Fruit fly (Drosophila melanogaster) whole organism, pupa: Measurements from ENCODE around the gene aus.

Experiments
- CG10348 ChIP-seq: fragments of 200-800 bp; sonication (Bioruptor generic); IDR thresholded peaks from 2 replicates; pipeline ENCODE4 v1.3.6; 2022; ENCODE audit warnings: missing biosample characterization, missing genetic modification characterization
- CG12605 ChIP-seq: fragments of 200-800 bp; sonication (Bioruptor generic); IDR thresholded peaks from 2 replicates; pipeline ENCODE4 v1.3.6; 2022; ENCODE audit warnings: missing biosample characterization, missing genetic modification characterization
- CG13204 ChIP-seq: fragments of 200-800 bp; sonication (Bioruptor generic); optimal IDR thresholded peaks from 2 replicates; lab custom pipeline; 2018; ENCODE audit warnings: missing biosample characterization, mild to moderate bottlenecking, missing genetic modification characterization, moderate library complexity
- CG14655 ChIP-seq: fragments of 200-800 bp; sonication (Bioruptor generic); optimal IDR thresholded peaks from 3 replicates; lab custom pipeline; 2017; ENCODE audit warnings: mild to moderate bottlenecking, missing biosample characterization, missing genetic modification reagents, missing genetic modification characterization
- CG15710 ChIP-seq: fragments of 200-800 bp; sonication (Bioruptor generic); optimal IDR thresholded peaks from 2 replicates; lab custom pipeline; 2018; ENCODE audit warnings: missing biosample characterization, mild to moderate bottlenecking, missing genetic modification characterization, moderate library complexity
- CG17806 ChIP-seq: fragments of 200-800 bp; sonication (Bioruptor generic); optimal IDR thresholded peaks from 2 replicates; lab custom pipeline; 2018; ENCODE audit warnings: missing biosample characterization, mild to moderate bottlenecking, missing genetic modification characterization, moderate library complexity
- CG32121 ChIP-seq: fragments of 200-800 bp; sonication (Bioruptor generic); IDR thresholded peaks from 2 replicates; pipeline ENCODE4 v1.3.6; 2022; ENCODE audit warnings: missing biosample characterization, missing genetic modification characterization
- CG34367 ChIP-seq: fragments of 200-800 bp; sonication (Bioruptor generic); optimal IDR thresholded peaks from 2 replicates; lab custom pipeline; 2018; ENCODE audit warnings: missing biosample characterization, mild to moderate bottlenecking, missing genetic modification characterization
- CG4496 ChIP-seq: fragments of 200-800 bp; sonication (Bioruptor generic); IDR thresholded peaks from 3 replicates; pipeline ENCODE4 v1.3.6; 2022; ENCODE audit warnings: missing biosample characterization, missing genetic modification characterization
- CG8159 ChIP-seq: fragments of 200-800 bp; sonication (Bioruptor generic); optimal IDR thresholded peaks from 3 replicates; lab custom pipeline; 2018; ENCODE audit warnings: missing biosample characterization, mild to moderate bottlenecking, missing genetic modification characterization, moderate library complexity
- CG8301 ChIP-seq: fragments of 200-800 bp; sonication (Bioruptor generic); optimal IDR thresholded peaks from 2 replicates; lab custom pipeline; 2018; ENCODE audit warnings: missing biosample characterization, mild to moderate bottlenecking, missing genetic modification characterization
- CG9948 ChIP-seq: fragments of 200-800 bp; sonication (Bioruptor generic); optimal IDR thresholded peaks from 2 replicates; lab custom pipeline; 2018; ENCODE audit warnings: missing biosample characterization, mild to moderate bottlenecking, missing genetic modification characterization, moderate library complexity
- D1 ChIP-seq: fragments of 200-800 bp; sonication (Bioruptor generic); optimal IDR thresholded peaks from 2 replicates; lab custom pipeline; 2018; ENCODE audit warnings: missing biosample characterization, mild to moderate bottlenecking, missing genetic modification characterization, moderate library complexity
- EcR ChIP-seq: fragments of 200-800 bp; sonication (Bioruptor generic); optimal IDR thresholded peaks from 3 replicates; lab custom pipeline; 2019; ENCODE audit warnings: missing biosample characterization, missing genetic modification characterization, mild to moderate bottlenecking, moderate library complexity, missing genetic modification reagents
- Ets98B ChIP-seq: fragments of 200-800 bp; sonication (Bioruptor generic); IDR thresholded peaks from 2 replicates; pipeline ENCODE4 v1.3.6; 2022; ENCODE audit warnings: missing biosample characterization, missing genetic modification characterization
- Pif1A ChIP-seq: fragments of 200-800 bp; sonication (Bioruptor generic); optimal IDR thresholded peaks from 3 replicates; lab custom pipeline; 2016; ENCODE audit warnings: missing biosample characterization, missing genetic modification characterization
- Pif1B ChIP-seq: fragments of 200-800 bp; sonication (Bioruptor generic); optimal IDR thresholded peaks from 3 replicates; lab custom pipeline; 2016; ENCODE audit warnings: missing biosample characterization, missing genetic modification characterization
- Snoo ChIP-seq: fragments of 200-800 bp; sonication (Bioruptor generic); optimal IDR thresholded peaks from 3 replicates; lab custom pipeline; 2017; ENCODE audit warnings: missing biosample characterization, mild to moderate bottlenecking, missing genetic modification characterization, inconsistent platforms
- fd96Ca ChIP-seq: fragments of 200-800 bp; sonication (Bioruptor generic); IDR thresholded peaks from 3 replicates; pipeline ENCODE4 v1.3.6; 2022; ENCODE audit warnings: missing biosample characterization, missing genetic modification characterization
- gl ChIP-seq: fragments of 200-800 bp; sonication (Bioruptor generic); optimal IDR thresholded peaks from 2 replicates; lab custom pipeline; 2018; ENCODE audit warnings: missing biosample characterization, mild to moderate bottlenecking, missing genetic modification characterization
- rn ChIP-seq: fragments of 200-800 bp; sonication (Bioruptor generic); IDR thresholded peaks from 2 replicates; pipeline ENCODE4 v1.3.6; 2022; ENCODE audit warnings: missing biosample characterization, missing genetic modification characterization

aus gene

DNA sequence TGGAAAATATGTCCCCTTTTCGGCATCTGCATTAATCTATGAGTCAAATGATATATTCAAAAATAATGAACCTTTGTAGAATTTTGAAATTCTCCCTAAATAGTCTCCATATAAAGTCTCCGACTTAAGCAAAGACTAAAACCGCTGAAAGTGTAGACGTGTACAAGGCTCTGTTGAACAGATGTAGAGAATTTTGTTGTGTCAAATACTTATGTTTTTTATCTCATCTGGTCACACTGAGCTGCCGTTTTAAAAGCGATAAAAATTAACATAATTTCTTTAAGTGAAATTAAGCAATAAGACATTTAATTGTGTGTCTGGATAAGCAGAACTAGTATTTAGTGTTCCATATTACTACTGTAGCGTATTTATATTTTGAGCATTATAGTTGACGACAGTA, 36.7 kb upstream of the aus start:
- TF ChIP-seq CG10348 (GFP tag; lab: Robert Waterston, UW) (no peak), EcR (no peak), CG15710 (tag; lab: Kevin White, UChicago) (no peak), Pif1A (GFP tag; lab: Kevin White, UChicago) (no peak), CG8301 (tag; lab: Kevin White, UChicago) (no peak), CG32121 (no peak), CG14655 (GFP tag; lab: Kevin White, UChicago) (no peak), Pif1B (GFP tag; lab: Kevin White, UChicago) (no peak), CG17806 (tag; lab: Kevin White, UChicago) (no peak), fd96Ca (GFP tag; lab: Robert Waterston, UW) (no peak), Ets98B (GFP tag; lab: Robert Waterston, UW) (no peak), CG34367 (tag; lab: Kevin White, UChicago) (no peak), CG8159 (tag; lab: Kevin White, UChicago) (no peak), Snoo (tag; lab: Kevin White, UChicago) (no peak)

DNA sequence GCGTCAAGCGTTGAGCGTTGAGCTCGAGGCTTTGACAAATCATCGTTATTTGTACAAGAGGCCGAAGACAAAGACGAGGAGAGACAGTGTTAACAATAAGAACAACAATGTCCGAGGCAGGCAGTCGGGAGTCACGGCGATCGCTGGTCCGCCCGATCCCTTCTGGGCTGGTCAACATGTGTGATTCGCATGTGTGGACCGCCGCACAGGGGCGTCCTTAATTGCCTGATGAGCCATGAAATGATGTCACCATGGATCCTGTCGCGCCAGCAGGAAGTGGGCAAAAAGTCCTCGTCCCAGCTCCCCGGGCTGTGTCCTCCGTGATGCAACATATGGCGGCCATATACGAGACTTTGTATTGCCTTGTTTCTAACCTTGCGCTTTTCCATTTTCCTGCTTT, 30.5 kb upstream of the aus start:
- TF ChIP-seq CG17806 (tag; lab: Kevin White, UChicago) = no peak
- TF ChIP-seq D1 (tag; lab: Kevin White, UChicago) = no peak
- TF ChIP-seq CG32121 = no peak
- no peak for TF ChIP-seq CG34367 (tag; lab: Kevin White, UChicago)
- no peak for TF ChIP-seq Pif1B (GFP tag; lab: Kevin White, UChicago)
- no peak for TF ChIP-seq fd96Ca (GFP tag; lab: Robert Waterston, UW)
- TF ChIP-seq gl (tag; lab: Kevin White, UChicago) = no peak
- no peak for TF ChIP-seq CG10348 (GFP tag; lab: Robert Waterston, UW)
- TF ChIP-seq CG8159 (tag; lab: Kevin White, UChicago) = no peak
- no peak for TF ChIP-seq Snoo (tag; lab: Kevin White, UChicago)
- no peak for TF ChIP-seq CG4496 (GFP tag; lab: Robert Waterston, UW)
- no peak for TF ChIP-seq CG9948 (tag; lab: Kevin White, UChicago)
- no peak for TF ChIP-seq CG14655 (GFP tag; lab: Kevin White, UChicago)
- TF ChIP-seq CG13204 (GFP tag; lab: Kevin White, UChicago) = no peak
- TF ChIP-seq, all 21 proteins: peak for 0

DNA sequence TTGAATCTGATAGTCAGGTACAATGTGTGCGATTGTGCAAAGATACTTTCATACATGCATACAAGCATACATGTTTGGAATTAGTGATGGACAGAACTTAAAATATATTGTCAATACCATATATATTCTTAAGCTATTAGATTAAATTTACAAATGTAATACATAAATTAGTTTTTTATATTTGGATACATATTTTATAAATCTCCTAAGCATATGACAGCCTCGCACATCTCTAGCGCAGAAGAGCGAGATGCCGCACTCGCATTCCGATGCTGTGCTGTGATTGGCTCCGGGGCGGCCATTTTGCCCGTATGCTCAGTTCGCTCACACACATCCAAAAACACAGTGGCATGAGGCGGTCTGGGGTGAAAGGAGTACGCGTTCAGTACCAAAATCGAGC, 29.2 kb upstream of the aus start, which contains the start of gene tin:
tin (plus strand) TSS at position 383 of the 400 bp plus-strand sequence.
- TF ChIP-seq CG13204 (GFP tag; lab: Kevin White, UChicago) (peak; percentile 77), CG14655 (GFP tag; lab: Kevin White, UChicago) (peak; percentile 95), Pif1A (GFP tag; lab: Kevin White, UChicago) (peak; percentile 91), CG34367 (tag; lab: Kevin White, UChicago) (peak; percentile 93), CG12605 (GFP tag; lab: Robert Waterston, UW) (peak; percentile 97), CG4496 (GFP tag; lab: Robert Waterston, UW) (peak; percentile 98), CG8301 (tag; lab: Kevin White, UChicago) (peak; percentile 94), Snoo (tag; lab: Kevin White, UChicago) (peak; percentile 94), CG8159 (tag; lab: Kevin White, UChicago) (peak; percentile 91), fd96Ca (GFP tag; lab: Robert Waterston, UW) (peak; percentile 96; the same call in 2 of the 3 replicates), CG17806 (tag; lab: Kevin White, UChicago) (peak; percentile 92), CG32121 (peak; percentile 96), CG10348 (GFP tag; lab: Robert Waterston, UW) (peak; percentile 40; the same call in 1 of the 2 replicates), gl (tag; lab: Kevin White, UChicago) (peak; percentile 83), D1 (tag; lab: Kevin White, UChicago) (peak; percentile 88), CG9948 (tag; lab: Kevin White, UChicago) (peak; percentile 89), CG15710 (tag; lab: Kevin White, UChicago) (peak; percentile 94), Ets98B (GFP tag; lab: Robert Waterston, UW) (peak; percentile 98), EcR (no peak), rn (GFP tag; lab: Robert Waterston, UW) (peak; percentile 85), Pif1B (GFP tag; lab: Kevin White, UChicago) (peak; percentile 96)

DNA sequence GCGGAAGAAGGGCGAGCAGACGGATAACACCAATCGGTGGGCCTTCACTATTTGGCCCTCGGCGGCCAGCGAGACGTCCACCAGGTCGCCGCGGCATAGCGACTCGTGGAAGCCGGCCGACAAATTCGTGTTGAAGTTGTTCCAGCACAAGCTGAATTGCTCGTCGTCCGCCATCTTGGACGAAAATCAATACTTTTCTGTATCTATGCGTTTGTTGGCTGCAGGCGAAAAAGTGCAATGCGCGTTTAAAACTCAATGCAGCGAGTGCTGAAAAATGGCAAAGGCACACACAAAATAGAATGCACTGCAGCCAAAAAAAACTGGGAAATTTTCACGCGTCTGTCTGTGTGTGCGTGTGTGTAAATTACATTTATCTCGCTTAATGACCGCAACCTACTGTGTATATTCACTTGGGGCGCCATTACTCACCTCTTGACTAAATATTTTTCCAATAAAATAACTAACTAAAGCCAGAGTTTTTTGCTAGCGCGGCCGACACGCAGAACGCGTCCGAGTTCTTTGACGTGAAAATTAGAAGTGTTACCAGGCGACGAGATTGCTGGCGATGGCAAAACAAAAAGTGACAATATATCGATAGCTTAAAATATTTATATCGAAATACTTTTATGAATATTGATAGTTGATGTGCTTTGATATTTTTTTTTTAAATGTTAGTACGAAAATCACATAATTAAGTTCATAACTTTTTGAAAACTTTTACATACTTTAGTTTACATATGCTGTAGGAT, 27.6 kb upstream of the aus start:
- no peak for TF ChIP-seq CG17806 (tag; lab: Kevin White, UChicago)
- peak; percentile 34 for TF ChIP-seq CG12605 (GFP tag; lab: Robert Waterston, UW)
- no peak for TF ChIP-seq CG8159 (tag; lab: Kevin White, UChicago)
- TF ChIP-seq Snoo (tag; lab: Kevin White, UChicago) = peak; percentile 6
- TF ChIP-seq Pif1A (GFP tag; lab: Kevin White, UChicago) = no peak
- TF ChIP-seq CG14655 (GFP tag; lab: Kevin White, UChicago) = no peak
- no peak for TF ChIP-seq gl (tag; lab: Kevin White, UChicago)
- TF ChIP-seq CG4496 (GFP tag; lab: Robert Waterston, UW) = no peak
- no peak for TF ChIP-seq CG10348 (GFP tag; lab: Robert Waterston, UW)
- no peak for TF ChIP-seq CG32121
- TF ChIP-seq Ets98B (GFP tag; lab: Robert Waterston, UW) = 0 out of 2 replicates have a peak, but pooled peaks have one; percentile 34
- TF ChIP-seq EcR = peak; percentile 12
- peak; percentile 13 for TF ChIP-seq CG15710 (tag; lab: Kevin White, UChicago)

DNA sequence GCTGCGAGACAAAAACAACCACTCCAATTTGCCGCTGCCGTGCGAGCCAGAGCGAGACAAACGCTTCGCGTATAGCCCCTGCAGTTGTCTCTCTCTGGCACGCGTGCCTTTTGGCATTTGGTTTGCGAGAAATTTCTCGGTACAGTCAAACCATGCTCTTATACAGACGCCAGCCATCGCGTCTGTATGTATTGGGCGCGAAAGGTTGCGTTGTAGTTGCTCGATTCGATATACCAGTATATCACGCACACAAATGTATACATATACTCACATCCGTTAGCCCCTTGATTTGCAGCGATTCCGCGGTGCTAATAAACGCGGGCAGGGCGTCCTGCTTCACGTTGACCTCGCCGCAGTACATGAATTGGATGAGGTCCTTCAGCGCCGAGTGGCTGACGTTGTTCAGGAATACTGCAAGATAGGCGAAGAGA, 26.9 kb upstream of the aus start:
- TF ChIP-seq D1 (tag; lab: Kevin White, UChicago) (no peak), EcR (peak; percentile 62), CG8159 (tag; lab: Kevin White, UChicago) (peak; percentile 15), CG12605 (GFP tag; lab: Robert Waterston, UW) (peak; percentile 65), Pif1B (GFP tag; lab: Kevin White, UChicago) (no peak), CG15710 (tag; lab: Kevin White, UChicago) (peak; percentile 15), Snoo (tag; lab: Kevin White, UChicago) (peak; percentile 62), CG34367 (tag; lab: Kevin White, UChicago) (no peak), Ets98B (GFP tag; lab: Robert Waterston, UW) (peak; percentile 86), CG4496 (GFP tag; lab: Robert Waterston, UW) (peak; percentile 80; the same call in 2 of the 3 replicates), CG32121 (peak; percentile 59)
